Worm (Caenorhabditis elegans) whole organism, L3 larva: ENCODE results near the gene crt-1.

ENCODE experiments used
- fos-1 ChIP-seq: fragments of 150-350 bp; optimal IDR thresholded peaks from 2 replicates; lab custom pipeline; 2014; ENCODE audit warnings: missing biosample characterization, missing genetic modification characterization
- lin-39 ChIP-seq: fragments of 150-350 bp; optimal IDR thresholded peaks from 2 replicates; lab custom pipeline; 2018; ENCODE audit warnings: missing biosample characterization, missing genetic modification reagents, missing genetic modification characterization
- nhr-28 ChIP-seq: fragments of 150-350 bp; optimal IDR thresholded peaks from 2 replicates; lab custom pipeline; 2014; ENCODE audit warnings: missing biosample characterization, missing genetic modification characterization
- snpc-4 ChIP-seq: fragments of 150-350 bp; optimal IDR thresholded peaks from 2 replicates; lab custom pipeline; 2014; ENCODE audit warnings: missing biosample characterization, missing genetic modification characterization
- unc-39 ChIP-seq: sonication (generic microtip); optimal IDR thresholded peaks from 4 replicates; lab custom pipeline; 2017; ENCODE audit warnings: missing biosample characterization, missing genetic modification characterization

DNA sequence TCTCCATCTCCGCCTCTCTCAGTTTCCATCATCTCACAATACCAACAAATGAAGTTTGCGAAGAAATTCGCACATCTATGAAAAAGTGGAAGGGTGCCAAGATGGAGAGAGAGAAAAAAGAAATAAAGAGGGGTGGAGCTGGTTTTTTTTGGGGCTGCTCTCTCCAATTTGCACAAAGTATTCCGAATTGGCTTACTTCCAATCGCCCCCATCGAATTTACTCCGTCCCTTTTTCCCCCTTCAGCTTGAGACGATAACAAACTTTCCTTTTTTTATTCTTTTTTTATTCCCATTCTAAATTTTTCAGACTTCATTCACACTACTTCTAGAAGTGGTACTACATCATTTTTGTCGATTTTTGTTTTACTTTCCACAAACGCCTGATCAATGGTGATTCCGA, 30.8 kb upstream of the crt-1 start, which contains the start of gene exp-2:
- no peak for TF ChIP-seq fos-1 (tag; lab: Kevin White, UChicago)
- TF ChIP-seq nhr-28 (tag; lab: Kevin White, UChicago) = no peak
- no peak for TF ChIP-seq lin-39 (tag; lab: Kevin White, UChicago)
- no peak for TF ChIP-seq unc-39 (tag; lab: Kevin White, UChicago)
- TF ChIP-seq snpc-4 (tag; lab: Kevin White, UChicago) = no peak
